Worm (Caenorhabditis elegans): ENCODE results near the gene ceh-82.

Gene ceh-82

ce11 chrII:1724314-1724713 lies 7.7 kb upstream of the ceh-82 start, which contains the start of gene fbxb-11:
Gene fbxb-11, plus strand, starts transcription at chrII:1724614.
- TF ChIP-seq skn-1 (tag; optimal IDR thresholded peaks at IDR 0.05) (no peak), aha-1 (tag) (no peak), nhr-28 (tag; optimal IDR thresholded peaks at IDR 0.05) (no peak), lin-29 (GFP tag; IDR thresholded peaks at IDR 0.05) (no peak), zag-1 (tag; optimal IDR thresholded peaks at IDR 0.05) (no peak)

- TF ChIP-seq aha-1 (tag), result peak; percentile 60
- TF ChIP-seq unc-62 (GFP tag; optimal IDR thresholded peaks at IDR 0.05 in 1 of 2), result peak in 1 of 2 experiments; percentile 63
- no peak for TF ChIP-seq unc-62 (tag; optimal IDR thresholded peaks at IDR 0.05)
- no peak for TF ChIP-seq attf-4 (tag; optimal IDR thresholded peaks at IDR 0.05)
- no peak for TF ChIP-seq Y5F2A.4 (GFP tag; optimal IDR thresholded peaks at IDR 0.05)
- no peak for TF ChIP-seq nhr-102 (tag; optimal IDR thresholded peaks at IDR 0.05)
Observed at ce11 chrII:1725735-1726134, 6.3 kb upstream of the ceh-82 start, which contains the start of gene F45C12.17. Gene F45C12.17, plus strand, starts transcription at chrII:1726111.

ce11 chrII:1728253-1728652 lies 3.8 kb upstream of the ceh-82 start, which contains the start of gene btb-9:
Gene btb-9, plus strand, starts transcription at chrII:1728506.
- TF ChIP-seq dmd-8 (GFP tag; IDR thresholded peaks at IDR 0.05) (no peak), aly-2 (tag; optimal IDR thresholded peaks at IDR 0.05) (no peak), daf-16 (GFP tag; optimal IDR thresholded peaks at IDR 0.05) (no peak), daf-16 (tag; optimal IDR thresholded peaks at IDR 0.05) (peak; percentile 58), nhr-28 (tag; optimal IDR thresholded peaks at IDR 0.05) (peak; percentile 84), php-3 (GFP tag; IDR thresholded peaks at IDR 0.05) (0 out of 2 replicates have a peak, but pooled peaks have one; percentile 11), Y105C5A.15 (GFP tag; IDR thresholded peaks at IDR 0.05) (no peak), pqm-1 (tag; optimal IDR thresholded peaks at IDR 0.05) (peak; percentile 96), aha-1 (tag) (peak; percentile 9), dmd-6 (GFP tag; IDR thresholded peaks at IDR 0.05) (peak; percentile 72), duxl-1 (tag; optimal IDR thresholded peaks at IDR 0.05; ENCODE audit: poor library complexity) (peak; percentile 4), lin-38 (GFP tag; IDR thresholded peaks at IDR 0.05) (no peak), hlh-11 (tag; optimal IDR thresholded peaks at IDR 0.05) (peak; percentile 51)

ce11 chrII:1730103-1730502 lies 1.9 kb upstream of the ceh-82 start, which contains the start of gene ceh-81:
Gene ceh-81, plus strand, starts transcription at chrII:1730403.
- no peak for TF ChIP-seq lin-29 (GFP tag; IDR thresholded peaks at IDR 0.05)
- peak in 1 of 2 experiments; percentile 23 for TF ChIP-seq unc-62 (GFP tag; optimal IDR thresholded peaks at IDR 0.05 in 1 of 2)
- no peak for TF ChIP-seq unc-62 (tag; optimal IDR thresholded peaks at IDR 0.05)

DNA sequence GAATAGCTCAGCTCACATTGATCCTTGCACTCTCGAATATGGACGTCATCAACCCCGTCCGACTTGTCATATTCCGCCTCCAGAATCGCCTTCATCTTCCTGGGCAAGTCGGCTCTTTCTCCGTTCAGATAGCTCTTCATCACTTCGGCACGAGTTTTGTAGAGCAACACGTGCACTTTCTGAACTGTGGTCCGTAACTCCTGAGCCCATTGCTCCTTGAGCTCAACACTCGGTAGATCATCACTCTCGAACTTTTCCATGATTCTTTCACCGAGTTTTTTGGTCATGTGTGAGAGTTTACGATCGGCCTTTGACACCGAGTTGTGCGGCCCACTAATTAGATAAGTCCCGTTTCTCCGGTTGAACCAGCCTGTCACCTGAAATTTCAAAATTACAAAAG lies 3.1 kb downstream of the ceh-82 start:
- TF ChIP-seq unc-130 (GFP tag; optimal IDR thresholded peaks at IDR 0.05) (no peak), pqm-1 (tag; optimal IDR thresholded peaks at IDR 0.05) (no peak), unc-62 (GFP tag; optimal IDR thresholded peaks at IDR 0.05 in 1 of 2) (peak in 1 of 2 experiments; percentile 96), unc-62 (tag; optimal IDR thresholded peaks at IDR 0.05) (no peak), nhr-25 (tag; optimal IDR thresholded peaks at IDR 0.05; ENCODE audit: borderline replicate concordance, insufficient read depth) (no peak), lin-38 (GFP tag; IDR thresholded peaks at IDR 0.05) (no peak), nhr-28 (tag; optimal IDR thresholded peaks at IDR 0.05) (no peak)

DNA sequence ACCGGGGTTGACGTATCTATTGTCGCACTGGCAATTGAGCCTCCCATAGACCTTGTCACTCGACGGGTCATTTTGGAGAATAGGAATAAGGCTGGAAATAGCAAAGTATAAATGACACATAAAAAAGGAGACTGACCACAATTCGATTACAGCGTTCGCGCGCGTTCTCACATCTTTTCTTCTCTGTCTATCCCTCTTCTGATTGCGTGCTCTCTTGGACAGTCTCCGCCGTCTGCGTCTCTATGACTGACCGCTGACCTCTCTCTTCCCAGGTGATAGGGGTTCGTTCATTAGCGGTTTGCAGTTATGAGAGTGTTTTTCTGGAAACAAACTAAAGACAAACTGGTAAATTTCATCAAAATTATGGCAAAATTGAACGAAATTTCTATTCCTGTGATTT lies 4.3 kb downstream of the ceh-82 start, which contains the start of gene ceh-83:
Gene ceh-83 (minus strand): TSS at position 181 of the 400 bp plus-strand sequence.
- peak; percentile 98 for TF ChIP-seq duxl-1 (tag; optimal IDR thresholded peaks at IDR 0.05; ENCODE audit: poor library complexity)
- peak; percentile 13 for TF ChIP-seq nhr-28 (tag; optimal IDR thresholded peaks at IDR 0.05)
- TF ChIP-seq unc-62 (GFP tag; optimal IDR thresholded peaks at IDR 0.05 in 1 of 2), result peak in 1 of 2 experiments; percentile 34
- no peak for TF ChIP-seq unc-62 (tag; optimal IDR thresholded peaks at IDR 0.05)
- peak; percentile 50 for TF ChIP-seq hlh-11 (tag; optimal IDR thresholded peaks at IDR 0.05)
- TF ChIP-seq nhr-41 (GFP tag; IDR thresholded peaks at IDR 0.05), result no peak

- no peak for TF ChIP-seq nhr-25 (tag; optimal IDR thresholded peaks at IDR 0.05; ENCODE audit: borderline replicate concordance, insufficient read depth)
- TF ChIP-seq aha-1 (tag), result peak; percentile 68
Observed at ce11 chrII:1738844-1739243, 6.8 kb downstream of the ceh-82 start, which contains the start of the genes irld-9 and irld-33. Gene irld-9, minus strand, starts transcription at chrII:1738944. Gene irld-33, plus strand, starts transcription at chrII:1739052.

DNA sequence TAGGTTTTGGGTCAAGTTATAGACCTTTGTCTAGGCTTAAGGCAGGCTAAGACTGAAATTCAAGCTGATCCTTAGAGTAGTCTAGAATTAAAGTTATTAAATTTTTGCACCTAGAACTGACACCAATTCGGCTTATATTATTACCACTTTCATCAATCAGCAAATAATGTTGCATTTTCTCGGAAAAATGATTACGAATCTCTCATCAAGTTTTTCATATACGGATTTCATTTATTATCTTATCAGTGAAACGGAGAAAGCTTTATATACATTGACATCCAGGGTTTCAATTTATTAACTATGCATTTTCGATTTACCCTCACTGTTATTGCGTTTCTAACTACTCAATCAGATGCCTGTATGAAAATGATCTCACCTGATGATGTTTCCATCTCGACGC lies 9.2 kb downstream of the ceh-82 start, which contains the start of gene K07G6.1:
Gene K07G6.1 (plus strand): TSS at position 301 of the 400 bp plus-strand sequence.
- no peak for TF ChIP-seq T26A8.4 (GFP tag; IDR thresholded peaks at IDR 0.05)
- TF ChIP-seq daf-16 (GFP tag; optimal IDR thresholded peaks at IDR 0.05), result no peak
- no peak for TF ChIP-seq daf-16 (tag; optimal IDR thresholded peaks at IDR 0.05)
- no peak for TF ChIP-seq set-16 (GFP tag; IDR thresholded peaks at IDR 0.05)
- no peak for TF ChIP-seq F37D6.2 (tag; optimal IDR thresholded peaks at IDR 0.05)
- no peak for TF ChIP-seq dmd-8 (GFP tag; IDR thresholded peaks at IDR 0.05)
- no peak for TF ChIP-seq ceh-82 (tag; optimal IDR thresholded peaks at IDR 0.05)
- no peak for TF ChIP-seq ztf-7 (tag; optimal IDR thresholded peaks at IDR 0.05)

All from whole organism, L4 larva.